Fruit fly (Drosophila melanogaster): ENCODE results near the gene CG10462.

DNA sequence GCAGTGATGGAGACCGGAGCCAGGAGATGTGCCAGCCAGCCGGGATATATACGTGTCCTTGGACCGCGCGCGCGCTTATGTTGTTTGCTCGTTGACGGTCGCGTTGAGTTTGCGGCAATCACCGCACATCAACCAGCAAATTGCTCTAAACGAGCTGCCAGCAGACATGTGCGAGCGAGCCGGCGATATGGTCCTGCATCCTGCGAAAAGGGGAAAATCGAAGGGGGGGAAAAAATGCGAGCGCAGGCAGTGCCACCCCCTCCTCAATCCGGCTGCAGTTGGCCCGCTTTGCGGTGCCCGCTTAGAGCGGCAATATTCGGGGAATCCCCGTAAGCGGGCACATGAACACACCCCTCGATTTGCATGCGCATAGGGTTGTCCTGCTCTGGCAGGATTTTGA is 33.2 kb upstream of the CG10462 start, which contains the start of gene bsh:
- TF ChIP-seq toe (GFP tag; optimal IDR thresholded peaks at IDR 0.05) (no peak), CG1620 (GFP tag; optimal IDR thresholded peaks at IDR 0.05) (no peak), CG11617 (GFP tag; optimal IDR thresholded peaks at IDR 0.05) (no peak), Hr96 (GFP tag; optimal IDR thresholded peaks at IDR 0.05) (no peak)
